Worm (Caenorhabditis elegans) whole organism, young adult: Measurements from ENCODE around the gene Y49E10.21.

Source experiments
- K12H6.12 ChIP-seq: fragments of 200-800 bp; sonication (Bioruptor generic); optimal IDR thresholded peaks from 2 replicates; lab custom pipeline; 2018; ENCODE audit warnings: mild to moderate bottlenecking, missing genetic modification characterization, missing compliant biosample characterization
- T26A5.8 ChIP-seq: sonication (generic microtip); optimal IDR thresholded peaks from 2 replicates; lab custom pipeline; 2016; ENCODE audit warnings: missing genetic modification characterization, missing compliant biosample characterization
- ama-1 ChIP-seq, 3 experiments: fragments of 150-350 bp in 1 of 3; sonication (generic microtip) in 2 of 3; optimal IDR thresholded peaks; 2 replicates each; lab custom pipeline; 2014 to 2018; ENCODE audit warnings: missing biosample characterization in 2 of 3, missing genetic modification characterization in 2 of 3, missing genetic modification reagents in 2 of 3
- ccch-3 ChIP-seq: fragments of 200-800 bp; sonication (Bioruptor generic); optimal IDR thresholded peaks from 2 replicates; lab custom pipeline; 2018; ENCODE audit warnings: mild to moderate bottlenecking, missing genetic modification characterization, missing compliant biosample characterization
- lin-35 ChIP-seq, 3 experiments: fragments of 150-350 bp in 2 of 3; sonication (generic microtip) in 1 of 3; optimal IDR thresholded peaks; 2 replicates each; lab custom pipeline; 2014 to 2018; ENCODE audit warnings: missing biosample characterization in 3 of 3, missing genetic modification characterization in 3 of 3, missing genetic modification reagents in 3 of 3
- nfya-1 ChIP-seq: sonication (generic microtip); optimal IDR thresholded peaks from 2 replicates; lab custom pipeline; 2017; ENCODE audit warnings: antibody characterized with exemption, missing compliant biosample characterization, missing genetic modification characterization, borderline replicate concordance; ENCODE audit not compliant: insufficient read depth
- zfh-2 ChIP-seq: fragments of 200-800 bp; sonication (Bioruptor generic); conservative IDR thresholded peaks from 2 replicates; pipeline ENCODE4 v1.3.6; 2022; ENCODE audit warnings: missing genetic modification reagents, missing genetic modification characterization, missing compliant biosample characterization
- ztf-3 ChIP-seq: fragments of 200-800 bp; sonication (Bioruptor generic); optimal IDR thresholded peaks from 2 replicates; lab custom pipeline; 2018; ENCODE audit warnings: mild to moderate bottlenecking, missing genetic modification characterization, missing compliant biosample characterization

DNA sequence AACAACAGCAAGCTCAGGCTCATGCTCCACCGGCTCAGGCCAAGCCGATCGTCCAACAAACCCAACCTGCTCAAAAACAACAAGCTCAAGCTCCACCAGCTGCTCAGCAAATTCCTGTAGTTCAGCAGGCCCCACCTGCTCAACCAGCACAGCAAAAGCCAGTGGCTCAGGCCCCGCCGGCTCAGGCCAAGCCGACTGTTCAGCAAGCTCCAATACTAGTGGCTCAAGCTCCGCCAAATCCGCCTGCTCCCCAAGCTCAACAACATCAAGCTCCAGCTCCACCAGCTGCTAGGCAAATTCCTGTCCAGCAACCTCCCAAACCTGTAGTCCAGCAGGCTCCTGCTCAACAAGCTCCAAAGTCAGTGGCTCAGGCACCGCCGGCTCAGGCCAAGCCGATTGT is 12.4 kb downstream of the Y49E10.21 start:
- TF ChIP-seq nfya-1 (tag; lab: Kevin White, UChicago) (no peak), zfh-2 (peak; percentile 71), ccch-3 (GFP tag; lab: Kevin White, UChicago) (no peak), ama-1 (optimal IDR thresholded peaks at IDR 0.05; lab: Kevin White, UChicago) (no peak), ama-1 (GFP tag; optimal IDR thresholded peaks at IDR 0.05; lab: Kevin White, UChicago) (no peak), lin-35 (GFP tag; optimal IDR thresholded peaks at IDR 0.05; lab: Kevin White, UChicago) (no peak), T26A5.8 (tag; lab: Kevin White, UChicago) (no peak), ztf-3 (GFP tag; lab: Kevin White, UChicago) (no peak), K12H6.12 (tag; lab: Kevin White, UChicago) (no peak)
